Fruit fly (Drosophila melanogaster) whole organism, embryonic: ENCODE data around the gene CG6000.

Experiments
- CG10209 ChIP-seq: fragments of 200-800 bp; sonication (Bioruptor generic); optimal IDR thresholded peaks from 3 replicates; lab custom pipeline; 2017; ENCODE audit warnings: missing biosample characterization, mild to moderate bottlenecking, missing genetic modification characterization, missing genetic modification reagents
- CG1024 ChIP-seq: fragments of 200-800 bp; sonication (Bioruptor generic); IDR thresholded peaks from 2 replicates; pipeline ENCODE4 v1.3.6; 2022; ENCODE audit warnings: missing biosample characterization, missing genetic modification characterization
- CG10366 ChIP-seq: fragments of 200-800 bp; sonication (Bioruptor generic); IDR thresholded peaks from 2 replicates; pipeline ENCODE4 v1.3.6; 2022; ENCODE audit warnings: missing biosample characterization, missing genetic modification characterization
- CG10431 ChIP-seq: fragments of 200-800 bp; sonication (Bioruptor generic); optimal IDR thresholded peaks from 3 replicates; lab custom pipeline; 2018; ENCODE audit warnings: missing biosample characterization, mild to moderate bottlenecking, missing genetic modification characterization
- CG11093 ChIP-seq: fragments of 200-800 bp; sonication (Bioruptor generic); IDR thresholded peaks from 3 replicates; pipeline ENCODE4 v1.3.6; 2022; ENCODE audit warnings: missing biosample characterization, missing genetic modification characterization
- CG12391 ChIP-seq: fragments of 200-800 bp; sonication (Bioruptor generic); optimal IDR thresholded peaks from 3 replicates; lab custom pipeline; 2018; ENCODE audit warnings: missing biosample characterization, mild to moderate bottlenecking, missing genetic modification characterization, moderate library complexity
- CG14667 ChIP-seq: fragments of 200-800 bp; sonication (Bioruptor generic); IDR thresholded peaks from 2 replicates; pipeline ENCODE4 v1.3.6; 2022; ENCODE audit warnings: missing biosample characterization, missing genetic modification characterization
- CG14710 ChIP-seq: fragments of 200-800 bp; sonication (Bioruptor generic); optimal IDR thresholded peaks from 3 replicates; lab custom pipeline; 2019; ENCODE audit warnings: missing biosample characterization, mild to moderate bottlenecking, missing genetic modification characterization, moderate library complexity
- CG15601 ChIP-seq: fragments of 200-800 bp; sonication (Bioruptor generic); optimal IDR thresholded peaks from 3 replicates; lab custom pipeline; 2019; ENCODE audit warnings: missing biosample characterization, mild to moderate bottlenecking, missing genetic modification characterization, moderate library complexity
- CG1603 ChIP-seq: fragments of 200-800 bp; sonication (Bioruptor generic); optimal IDR thresholded peaks from 2 replicates; lab custom pipeline; 2019; ENCODE audit warnings: missing biosample characterization, mild to moderate bottlenecking, missing genetic modification characterization, moderate library complexity
- CG17361 ChIP-seq: fragments of 200-800 bp; sonication (Bioruptor generic); IDR thresholded peaks from 3 replicates; pipeline ENCODE4 v1.3.6; 2022; ENCODE audit warnings: missing biosample characterization, missing genetic modification characterization
- CG18262 ChIP-seq: fragments of 200-800 bp; optimal IDR thresholded peaks from 3 replicates; lab custom pipeline; 2019; ENCODE audit warnings: missing biosample characterization, mild to moderate bottlenecking, missing genetic modification characterization, moderate library complexity
- CG2129 ChIP-seq: fragments of 200-800 bp; sonication (Bioruptor generic); IDR thresholded peaks from 2 replicates; pipeline ENCODE4 v1.3.6; 2022; ENCODE audit warnings: missing biosample characterization, missing genetic modification characterization; ENCODE audit not compliant: partially characterized antibody
- CG31441 ChIP-seq: fragments of 200-800 bp; sonication (Bioruptor generic); IDR thresholded peaks from 2 replicates; pipeline ENCODE4 v1.3.6; 2022; ENCODE audit warnings: missing biosample characterization, missing genetic modification characterization
- CG3163 ChIP-seq: fragments of 200-800 bp; sonication (Bioruptor generic); optimal IDR thresholded peaks from 3 replicates; lab custom pipeline; 2016; ENCODE audit warnings: missing biosample characterization, missing genetic modification characterization
- CG3407 ChIP-seq: fragments of 200-800 bp; sonication (Bioruptor generic); optimal IDR thresholded peaks from 2 replicates; lab custom pipeline; 2018; ENCODE audit warnings: missing biosample characterization, mild to moderate bottlenecking, missing genetic modification characterization
- CG6654 ChIP-seq: fragments of 200-800 bp; sonication (Bioruptor generic); optimal IDR thresholded peaks from 2 replicates; lab custom pipeline; 2017; ENCODE audit warnings: missing biosample characterization, mild to moderate bottlenecking, missing genetic modification characterization
- CG6683 ChIP-seq: fragments of 200-800 bp; sonication (Bioruptor generic); optimal IDR thresholded peaks from 2 replicates; lab custom pipeline; 2017; ENCODE audit warnings: missing biosample characterization, mild to moderate bottlenecking, missing genetic modification characterization, missing genetic modification reagents
- CG6689 ChIP-seq: fragments of 200-800 bp; sonication (Bioruptor generic); IDR thresholded peaks from 2 replicates; pipeline ENCODE4 v1.3.6; 2022; ENCODE audit warnings: missing biosample characterization, missing genetic modification characterization
- CG8281 ChIP-seq: fragments of 200-800 bp; sonication (Bioruptor generic); optimal IDR thresholded peaks from 2 replicates; lab custom pipeline; 2018; ENCODE audit warnings: missing biosample characterization, mild to moderate bottlenecking, missing genetic modification characterization, moderate library complexity
- CG9215 ChIP-seq: fragments of 200-800 bp; sonication (Bioruptor generic); IDR thresholded peaks from 2 replicates; pipeline ENCODE4 v1.3.6; 2022; ENCODE audit warnings: missing biosample characterization, missing genetic modification characterization
- D19B ChIP-seq: fragments of 200-800 bp; sonication (Bioruptor generic); optimal IDR thresholded peaks from 2 replicates; lab custom pipeline; 2017; ENCODE audit warnings: missing biosample characterization, mild to moderate bottlenecking, missing genetic modification characterization
- Ets65A ChIP-seq: fragments of 200-800 bp; sonication (Bioruptor generic); peaks from one replicate; lab custom pipeline; 2016; ENCODE audit warnings: missing biosample characterization, missing genetic modification characterization
- Hr78 ChIP-seq, 2 experiments: fragments of 200-800 bp in 1 of 2; fragments of >200 bp in 1 of 2; sonication (Bioruptor generic) in 1 of 2; optimal IDR thresholded peaks; 2 replicates each; lab custom pipeline; 2017 to 2019; ENCODE audit warnings: missing biosample characterization in 2 of 2, missing genetic modification characterization in 2 of 2, mild to moderate bottlenecking in 1 of 2, moderate library complexity in 1 of 2
- Jarid2 ChIP-seq: fragments of 200-800 bp; sonication (Bioruptor generic); optimal IDR thresholded peaks from 3 replicates; lab custom pipeline; 2017; ENCODE audit warnings: mild to moderate bottlenecking, missing biosample characterization, missing genetic modification reagents, missing genetic modification characterization
- MTF-1 ChIP-seq: fragments of 200-800 bp; sonication (Bioruptor generic); optimal IDR thresholded peaks from 2 replicates; lab custom pipeline; 2018; ENCODE audit warnings: missing biosample characterization, mild to moderate bottlenecking, missing genetic modification characterization, borderline replicate concordance
- Stat92E ChIP-seq, 3 experiments: fragments of >200 bp in 2 of 3; fragments of 200-800 bp in 1 of 3; sonication (Bioruptor generic) in 1 of 3; optimal IDR thresholded peaks; 2 replicates each; lab custom pipeline; 2017 to 2019; ENCODE audit warnings: missing biosample characterization in 3 of 3, missing genetic modification characterization in 3 of 3, mild to moderate bottlenecking in 1 of 3, moderate library complexity in 1 of 3
- Usf ChIP-seq: fragments of 200-800 bp; sonication (Bioruptor generic); optimal IDR thresholded peaks from 2 replicates; lab custom pipeline; 2017; ENCODE audit warnings: missing genotype, missing biosample characterization, missing genetic modification characterization
- Vsx1 ChIP-seq: fragments of 200-800 bp; sonication (Bioruptor generic); optimal IDR thresholded peaks from 2 replicates; lab custom pipeline; 2017; ENCODE audit warnings: missing biosample characterization, mild to moderate bottlenecking, missing genetic modification characterization, missing genetic modification reagents
- YL-1 ChIP-seq: fragments of 200-800 bp; sonication (Bioruptor generic); optimal IDR thresholded peaks from 3 replicates; lab custom pipeline; 2017; ENCODE audit warnings: missing biosample characterization, mild to moderate bottlenecking, missing genetic modification characterization
- ap ChIP-seq: fragments of 200-800 bp; sonication (Bioruptor generic); IDR thresholded peaks from 2 replicates; pipeline ENCODE4 v1.3.6; 2022; ENCODE audit warnings: missing biosample characterization, missing genetic modification characterization
- bbx ChIP-seq: fragments of 200-800 bp; sonication (Bioruptor generic); IDR thresholded peaks from 2 replicates; pipeline ENCODE4 v1.3.6; 2022; ENCODE audit warnings: missing biosample characterization, missing genetic modification characterization; ENCODE audit not compliant: partially characterized antibody
- cg ChIP-seq: fragments of 200-800 bp; sonication (Bioruptor generic); optimal IDR thresholded peaks from 3 replicates; lab custom pipeline; 2019; ENCODE audit warnings: missing biosample characterization, mild to moderate bottlenecking, missing genetic modification characterization, moderate library complexity
- ems ChIP-seq: fragments of 200-800 bp; sonication (Bioruptor generic); optimal IDR thresholded peaks from 3 replicates; lab custom pipeline; 2016; ENCODE audit warnings: missing biosample characterization, missing genetic modification characterization
- eve ChIP-seq, 2 experiments: fragments of >200 bp; optimal IDR thresholded peaks; 2 replicates each; lab custom pipeline; 2017; ENCODE audit warnings: missing biosample characterization in 2 of 2, missing genetic modification characterization in 2 of 2
- exex ChIP-seq: fragments of 200-800 bp; sonication (Bioruptor generic); optimal IDR thresholded peaks from 4 replicates; lab custom pipeline; 2018; ENCODE audit warnings: missing biosample characterization, mild to moderate bottlenecking, missing genetic modification characterization, moderate library complexity
- fd64A ChIP-seq: fragments of 200-800 bp; sonication (Bioruptor generic); optimal IDR thresholded peaks from 3 replicates; lab custom pipeline; 2018; ENCODE audit warnings: missing biosample characterization, mild to moderate bottlenecking, missing genetic modification characterization
- fd96Cb ChIP-seq: fragments of 200-800 bp; sonication (Bioruptor generic); optimal IDR thresholded peaks from 2 replicates; lab custom pipeline; 2018; ENCODE audit warnings: missing biosample characterization, mild to moderate bottlenecking, missing genetic modification characterization, moderate library complexity
- lbe ChIP-seq: fragments of 200-800 bp; sonication (Bioruptor generic); optimal IDR thresholded peaks from 2 replicates; lab custom pipeline; 2016; ENCODE audit warnings: missing biosample characterization, mild to moderate bottlenecking, missing genetic modification characterization
- pho ChIP-seq: fragments of 200-800 bp; sonication (Bioruptor generic); optimal IDR thresholded peaks from 2 replicates; lab custom pipeline; 2016; ENCODE audit warnings: missing biosample characterization, missing genetic modification characterization
- prd ChIP-seq, 3 experiments: fragments of >200 bp in 2 of 3; fragments of 200-800 bp in 1 of 3; sonication (Bioruptor generic) in 1 of 3; optimal IDR thresholded peaks in 2 of 3; IDR thresholded peaks in 1 of 3; 2 replicates in 2 of 3; 3 replicates in 1 of 3; pipeline versions ENCODE4 v1.3.6 to Lab custom; 2017 to 2022; ENCODE audit warnings: missing biosample characterization in 1 of 3, missing genetic modification characterization in 1 of 3
- sima ChIP-seq: fragments of 200-800 bp; sonication (Bioruptor generic); optimal IDR thresholded peaks from 2 replicates; lab custom pipeline; 2016; ENCODE audit warnings: missing biosample characterization, missing genetic modification characterization
- sna ChIP-seq: fragments of 200-800 bp; sonication (Bioruptor generic); IDR thresholded peaks from 2 replicates; pipeline ENCODE4 v1.3.6; 2022; ENCODE audit warnings: missing biosample characterization, missing genetic modification characterization; ENCODE audit not compliant: partially characterized antibody
- so ChIP-seq: fragments of 200-800 bp; sonication (Bioruptor generic); IDR thresholded peaks from 3 replicates; pipeline ENCODE4 v1.3.6; 2022; ENCODE audit warnings: missing biosample characterization, missing genetic modification characterization
- tna ChIP-seq: fragments of 200-800 bp; sonication (Bioruptor generic); IDR thresholded peaks from 2 replicates; pipeline ENCODE4 v1.3.6; 2022; ENCODE audit warnings: missing biosample characterization, missing genetic modification characterization; ENCODE audit not compliant: partially characterized antibody
- tup ChIP-seq: fragments of 200-800 bp; sonication (Bioruptor generic); optimal IDR thresholded peaks from 2 replicates; lab custom pipeline; 2016; ENCODE audit warnings: missing biosample characterization, mild to moderate bottlenecking, missing genetic modification characterization, moderate library complexity
- usp ChIP-seq: fragments of >200 bp; optimal IDR thresholded peaks from 2 replicates; lab custom pipeline; 2017; ENCODE audit warnings: missing biosample characterization, missing genetic modification characterization
- wor ChIP-seq: fragments of 200-800 bp; sonication (Bioruptor generic); IDR thresholded peaks from 2 replicates; pipeline ENCODE4 v1.3.6; 2022; ENCODE audit warnings: missing biosample characterization, missing genetic modification characterization

Gene CG6000

dm6 chr3R:24006449-24007159 lies 47.6 kb upstream of the CG6000 start (continued):
- TF ChIP-seq CG3407 (GFP tag; lab: Kevin White, UChicago) (no peak), CG9215 (no peak), CG14667 (GFP tag; lab: Robert Waterston, UW) (0 out of 2 replicates have a peak, but pooled peaks have one; percentile 18), usp (no peak), CG10431 (no peak), cg (GFP tag; lab: Kevin White, UChicago) (peak; percentile 34), lbe (GFP tag; lab: Kevin White, UChicago) (no peak), CG6683 (GFP tag; lab: Kevin White, UChicago) (no peak), tup (GFP tag; lab: Kevin White, UChicago) (no peak), CG1603 (peak; percentile 5), Hr78 (GFP tag; optimal IDR thresholded peaks at IDR 0.05; lab: Kevin White, UChicago) (no peak), Ets65A (peak; percentile 88), so (GFP tag; lab: Robert Waterston, UW) (peak; percentile 17; the same call in 1 of the 3 replicates), CG17361 (GFP tag; lab: Robert Waterston, UW) (peak; percentile 31; the same call in 1 of the 3 replicates), CG6654 (GFP tag; lab: Kevin White, UChicago) (no peak), Vsx1 (GFP tag; lab: Kevin White, UChicago) (no peak), bbx (no peak), wor (no peak), CG14710 (peak; percentile 3), exex (tag; lab: Kevin White, UChicago) (no peak), CG3163 (GFP tag; lab: Kevin White, UChicago) (peak; percentile 10), D19B (GFP tag; lab: Kevin White, UChicago) (no peak), CG6689 (GFP tag; lab: Robert Waterston, UW) (no peak), sima (GFP tag; lab: Kevin White, UChicago) (no peak), pho (GFP tag; lab: Kevin White, UChicago) (no peak), fd96Cb (tag; lab: Kevin White, UChicago) (no peak), tna (GFP tag; lab: Robert Waterston, UW) (no peak), CG1024 (no peak), sna (no peak), CG8281 (tag; lab: Kevin White, UChicago) (no peak), Jarid2 (GFP tag; lab: Kevin White, UChicago) (peak; percentile 37), CG2129 (no peak), ems (no peak), fd64A (GFP tag; lab: Kevin White, UChicago) (no peak), CG10366 (GFP tag; lab: Robert Waterston, UW) (no peak), CG10209 (GFP tag; lab: Kevin White, UChicago) (no peak), CG11093 (GFP tag; lab: Robert Waterston, UW) (no peak), eve (GFP tag; optimal IDR thresholded peaks at IDR 0.05; lab: Kevin White, UChicago) (no peak), CG18262 (tag; lab: Kevin White, UChicago) (no peak), Usf (GFP tag; lab: Kevin White, UChicago) (no peak), prd (optimal IDR thresholded peaks at IDR 0.05; lab: Kevin White, UChicago) (no peak), prd (GFP tag; IDR thresholded peaks at IDR 0.05; lab: Robert Waterston, UW) (no peak), ap (no peak), Stat92E (GFP tag; optimal IDR thresholded peaks at IDR 0.05; lab: Kevin White, UChicago) (no peak), CG31441 (GFP tag; lab: Robert Waterston, UW) (no peak), CG15601 (tag; lab: Kevin White, UChicago) (no peak), MTF-1 (no peak), CG12391 (tag; lab: Kevin White, UChicago) (no peak), YL-1 (GFP tag; lab: Kevin White, UChicago) (peak; percentile 13)
